Worm (Caenorhabditis elegans) whole organism, L4/young adult: ENCODE results near the gene grk-2.

Experiments
- W03F9.2 ChIP-seq: fragments of 150-350 bp; optimal IDR thresholded peaks from 2 replicates; lab custom pipeline; 2014; ENCODE audit warnings: missing biosample characterization, missing genetic modification characterization
- dao-5 ChIP-seq: sonication (generic microtip); optimal IDR thresholded peaks from 2 replicates; lab custom pipeline; 2016; ENCODE audit warnings: missing genotype, missing genetic modification characterization, moderate library complexity, missing compliant biosample characterization
- him-1 ChIP-seq: sonication (generic microtip); optimal IDR thresholded peaks from 2 replicates; lab custom pipeline; 2016; ENCODE audit warnings: missing genotype, missing genetic modification reagents, missing genetic modification characterization, missing compliant biosample characterization

grk-2 gene

DNA sequence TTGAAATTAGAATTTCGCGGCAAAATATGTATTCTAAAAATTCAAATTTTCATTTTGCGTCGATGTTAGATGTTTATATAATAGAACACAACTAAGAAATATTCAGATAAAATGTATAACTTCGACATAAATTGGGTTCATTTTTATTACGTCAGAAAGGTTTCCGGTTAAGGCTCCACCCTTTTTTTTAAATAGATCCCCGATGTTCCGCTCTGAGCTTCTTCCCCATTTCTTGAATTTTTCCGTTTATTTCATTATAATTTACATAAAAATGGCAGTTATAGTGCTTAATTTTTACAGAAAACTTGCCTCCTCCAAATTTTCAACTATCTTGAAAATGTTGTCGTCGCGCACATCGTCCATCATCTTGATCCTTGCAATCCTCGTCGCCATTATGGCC, 48.9 kb downstream of the grk-2 start, which contains the start of gene flp-24:
Gene flp-24, plus strand, starts transcription at position 301 of the 400 bp plus-strand sequence.
- TF ChIP-seq him-1 (tag; lab: Kevin White, UChicago) (no peak), W03F9.2 (tag; lab: Kevin White, UChicago) (no peak), dao-5 (no peak)

DNA sequence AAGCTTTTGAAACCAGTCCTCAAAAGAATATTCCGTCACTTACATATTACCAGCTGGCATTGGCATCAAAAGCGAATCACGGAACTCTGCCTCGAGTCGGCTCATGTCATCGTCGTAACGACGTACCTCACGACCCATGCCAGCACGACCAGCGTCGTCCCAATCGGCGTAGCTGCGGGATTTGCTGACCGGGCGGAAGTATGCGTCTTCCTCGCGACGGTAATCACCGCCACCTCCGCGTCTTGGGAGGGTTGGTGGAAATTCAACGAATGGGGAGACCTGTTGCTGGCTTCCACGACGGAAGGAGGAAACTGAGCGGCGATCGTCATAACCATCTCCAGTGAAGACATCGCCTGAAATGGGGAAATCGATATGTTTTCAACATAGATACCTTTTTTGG, 52.2 kb downstream of the grk-2 start:
- TF ChIP-seq him-1 (tag; lab: Kevin White, UChicago) = no peak
- no peak for TF ChIP-seq dao-5
- no peak for TF ChIP-seq W03F9.2 (tag; lab: Kevin White, UChicago)

DNA sequence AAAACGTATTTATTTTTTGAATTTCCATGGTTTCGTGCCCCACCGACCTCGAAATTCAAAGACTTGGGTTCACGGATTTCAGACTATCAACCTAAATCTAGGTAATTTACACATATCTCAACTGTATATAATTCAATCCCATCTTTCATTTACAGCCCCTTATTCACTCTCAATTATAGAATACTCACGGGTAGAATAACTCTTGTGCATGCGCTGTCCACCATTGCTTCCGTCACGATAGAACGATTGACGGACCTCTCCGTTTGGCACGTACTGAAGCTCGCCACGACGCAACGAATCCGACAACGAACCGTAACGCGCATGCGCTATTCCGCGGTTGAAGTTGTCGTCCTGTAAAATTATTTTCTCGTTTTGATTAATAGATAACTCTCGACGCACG, 52.8 kb downstream of the grk-2 start:
- TF ChIP-seq him-1 (tag; lab: Kevin White, UChicago) (no peak), dao-5 (no peak), W03F9.2 (tag; lab: Kevin White, UChicago) (no peak)
